Worm (Caenorhabditis elegans) whole organism, young adult: ENCODE results near the gene F59D12.2.

Experiments used
- B0336.3 ChIP-seq: fragments of 200-800 bp; sonication (Bioruptor generic); IDR thresholded peaks from 2 replicates; pipeline ENCODE4 v1.3.6; 2022; ENCODE audit warnings: missing genetic modification characterization, missing compliant biosample characterization
- F39B2.1 ChIP-seq: fragments of 200-800 bp; sonication (Bioruptor generic); IDR thresholded peaks from 2 replicates; pipeline ENCODE4 v1.3.6; 2022; ENCODE audit warnings: missing genetic modification reagents, missing genetic modification characterization, missing compliant biosample characterization
- F52B5.7 ChIP-seq: sonication (generic microtip); optimal IDR thresholded peaks from 2 replicates; lab custom pipeline; 2016; ENCODE audit warnings: mild to moderate bottlenecking, missing genetic modification characterization, missing compliant biosample characterization
- K12H6.12 ChIP-seq: fragments of 200-800 bp; sonication (Bioruptor generic); optimal IDR thresholded peaks from 2 replicates; lab custom pipeline; 2018; ENCODE audit warnings: mild to moderate bottlenecking, missing genetic modification characterization, missing compliant biosample characterization
- T07F8.4 ChIP-seq: sonication (generic microtip); optimal IDR thresholded peaks from 2 replicates; lab custom pipeline; 2016; ENCODE audit warnings: mild to moderate bottlenecking, missing genetic modification characterization, moderate library complexity, missing compliant biosample characterization
- ZK185.1 ChIP-seq: sonication (generic microtip); optimal IDR thresholded peaks from 2 replicates; lab custom pipeline; 2016; ENCODE audit warnings: mild to moderate bottlenecking, missing genetic modification characterization, missing compliant biosample characterization; ENCODE audit not compliant: poor library complexity, severe bottlenecking
- akir-1 ChIP-seq: fragments of 200-800 bp; sonication (Bioruptor generic); optimal IDR thresholded peaks from 2 replicates; lab custom pipeline; 2018; ENCODE audit warnings: mild to moderate bottlenecking, missing genetic modification characterization, moderate library complexity, missing compliant biosample characterization
- ama-1 ChIP-seq, 3 experiments: fragments of 150-350 bp in 1 of 3; sonication (generic microtip) in 2 of 3; optimal IDR thresholded peaks; 2 replicates each; lab custom pipeline; 2014 to 2018; ENCODE audit warnings: missing biosample characterization in 2 of 3, missing genetic modification characterization in 2 of 3, missing genetic modification reagents in 2 of 3
- aptf-2 ChIP-seq: fragments of 200-800 bp; sonication (Bioruptor generic); conservative IDR thresholded peaks from 2 replicates; pipeline ENCODE4 v1.3.6; 2022; ENCODE audit warnings: missing genetic modification reagents, missing genetic modification characterization, missing compliant biosample characterization
- atf-7 ChIP-seq: sonication (generic microtip); optimal IDR thresholded peaks from 2 replicates; lab custom pipeline; 2017; ENCODE audit warnings: mild to moderate bottlenecking, missing genetic modification characterization, missing compliant biosample characterization
- attf-3 ChIP-seq: fragments of 200-800 bp; sonication (Bioruptor generic); conservative IDR thresholded peaks from 2 replicates; pipeline ENCODE4 v1.3.6; 2022; ENCODE audit warnings: missing genetic modification reagents, missing genetic modification characterization, missing compliant biosample characterization
- attf-5 ChIP-seq: fragments of 200-800 bp; sonication (Bioruptor generic); optimal IDR thresholded peaks from 2 replicates; lab custom pipeline; 2018; ENCODE audit warnings: mild to moderate bottlenecking, missing genetic modification characterization, missing compliant biosample characterization
- ccch-3 ChIP-seq: fragments of 200-800 bp; sonication (Bioruptor generic); optimal IDR thresholded peaks from 2 replicates; lab custom pipeline; 2018; ENCODE audit warnings: mild to moderate bottlenecking, missing genetic modification characterization, missing compliant biosample characterization
- cebp-1 ChIP-seq, 2 experiments: fragments of 200-800 bp in 1 of 2; sonication (Bioruptor generic) in 1 of 2; sonication (generic microtip) in 1 of 2; IDR thresholded peaks in 1 of 2; optimal IDR thresholded peaks in 1 of 2; 2 replicates each; pipeline versions ENCODE4 v1.3.6 to Lab custom; 2017 to 2022; ENCODE audit warnings: missing compliant biosample characterization in 2 of 2, missing genetic modification characterization in 2 of 2, mild to moderate bottlenecking in 1 of 2, missing genetic modification reagents in 1 of 2, moderate library complexity in 1 of 2
- ceh-79 ChIP-seq: sonication (generic microtip); optimal IDR thresholded peaks from 2 replicates; lab custom pipeline; 2017; ENCODE audit warnings: mild to moderate bottlenecking, missing genetic modification characterization, missing compliant biosample characterization
- chd-7 ChIP-seq: sonication (generic microtip); optimal IDR thresholded peaks from 2 replicates; lab custom pipeline; 2016; ENCODE audit warnings: mild to moderate bottlenecking, missing genetic modification characterization, moderate library complexity, missing compliant biosample characterization
- die-1 ChIP-seq: sonication (generic microtip); optimal IDR thresholded peaks from 2 replicates; lab custom pipeline; 2016; ENCODE audit warnings: missing genotype, mild to moderate bottlenecking, missing genetic modification characterization, missing compliant biosample characterization
- dox-1 ChIP-seq: fragments of 200-800 bp; sonication (Bioruptor generic); IDR thresholded peaks from 2 replicates; pipeline ENCODE4 v1.3.6; 2022; ENCODE audit warnings: missing genetic modification reagents, missing genetic modification characterization, missing compliant biosample characterization
- efl-1 ChIP-seq: fragments of 150-350 bp; optimal IDR thresholded peaks from 2 replicates; lab custom pipeline; 2014; ENCODE audit warnings: missing biosample characterization, missing genetic modification reagents, missing genetic modification characterization
- ets-4 ChIP-seq: fragments of 200-800 bp; sonication (Bioruptor generic); optimal IDR thresholded peaks from 2 replicates; lab custom pipeline; 2018; ENCODE audit warnings: mild to moderate bottlenecking, missing genetic modification characterization, missing compliant biosample characterization
- fkh-3 ChIP-seq: sonication (generic microtip); optimal IDR thresholded peaks from 2 replicates; lab custom pipeline; 2016; ENCODE audit warnings: mild to moderate bottlenecking, missing genetic modification characterization, missing compliant biosample characterization
- gei-17 ChIP-seq: fragments of 200-800 bp; sonication (Bioruptor generic); optimal IDR thresholded peaks from 2 replicates; lab custom pipeline; 2018; ENCODE audit warnings: mild to moderate bottlenecking, missing genetic modification characterization, missing compliant biosample characterization
- hmg-20 ChIP-seq: fragments of 200-800 bp; sonication (Bioruptor generic); IDR thresholded peaks from 2 replicates; pipeline ENCODE4 v1.3.6; 2022; ENCODE audit warnings: missing genetic modification reagents, missing genetic modification characterization, missing compliant biosample characterization
- hrde-1 ChIP-seq: sonication (generic microtip); optimal IDR thresholded peaks from 2 replicates; lab custom pipeline; 2016; ENCODE audit warnings: missing genetic modification characterization, mild to moderate bottlenecking, missing compliant biosample characterization, moderate library complexity, missing genotype, missing genetic modification reagents, borderline replicate concordance
- lin-26 ChIP-seq: fragments of 200-800 bp; sonication (Bioruptor generic); IDR thresholded peaks from 2 replicates; pipeline ENCODE4 v1.3.6; 2022; ENCODE audit warnings: missing genetic modification reagents, missing genetic modification characterization, missing compliant biosample characterization
- lin-35 ChIP-seq, 3 experiments: fragments of 150-350 bp in 2 of 3; sonication (generic microtip) in 1 of 3; optimal IDR thresholded peaks; 2 replicates each; lab custom pipeline; 2014 to 2018; ENCODE audit warnings: missing biosample characterization in 3 of 3, missing genetic modification characterization in 3 of 3, missing genetic modification reagents in 3 of 3
- lin-40 ChIP-seq: sonication (generic microtip); optimal IDR thresholded peaks from 2 replicates; lab custom pipeline; 2016; ENCODE audit warnings: missing genetic modification characterization, mild to moderate bottlenecking, missing compliant biosample characterization, missing genotype, missing genetic modification reagents
- madf-10 ChIP-seq: sonication (generic microtip); optimal IDR thresholded peaks from 2 replicates; lab custom pipeline; 2016; ENCODE audit warnings: mild to moderate bottlenecking, missing genetic modification characterization, missing compliant biosample characterization
- madf-8 ChIP-seq: fragments of 200-800 bp; sonication (Bioruptor generic); conservative IDR thresholded peaks from 2 replicates; pipeline ENCODE4 v1.3.6; 2022; ENCODE audit warnings: missing genetic modification reagents, missing genetic modification characterization, missing compliant biosample characterization
- mes-4 ChIP-seq: sonication (generic microtip); optimal IDR thresholded peaks from 2 replicates; lab custom pipeline; 2016; ENCODE audit warnings: missing genotype, missing genetic modification characterization, missing compliant biosample characterization
- mxl-1 ChIP-seq: sonication (generic microtip); optimal IDR thresholded peaks from 2 replicates; lab custom pipeline; 2016; ENCODE audit warnings: missing genetic modification characterization, missing compliant biosample characterization
- nfya-1 ChIP-seq: sonication (generic microtip); optimal IDR thresholded peaks from 2 replicates; lab custom pipeline; 2017; ENCODE audit warnings: antibody characterized with exemption, missing compliant biosample characterization, missing genetic modification characterization, borderline replicate concordance; ENCODE audit not compliant: insufficient read depth
- nfyb-1 ChIP-seq: fragments of 200-800 bp; sonication (Bioruptor generic); IDR thresholded peaks from 2 replicates; pipeline ENCODE4 v1.3.6; 2022; ENCODE audit warnings: missing genetic modification reagents, missing genetic modification characterization, missing compliant biosample characterization
- nhr-80 ChIP-seq: sonication (generic microtip); optimal IDR thresholded peaks from 2 replicates; lab custom pipeline; 2016; ENCODE audit warnings: missing genetic modification characterization, missing compliant biosample characterization
- nhr-90 ChIP-seq: sonication (generic microtip); optimal IDR thresholded peaks from 2 replicates; lab custom pipeline; 2016; ENCODE audit warnings: missing genotype, mild to moderate bottlenecking, missing genetic modification characterization, missing compliant biosample characterization
- somi-1 ChIP-seq: fragments of 200-800 bp; sonication (Bioruptor generic); optimal IDR thresholded peaks from 2 replicates; lab custom pipeline; 2018; ENCODE audit warnings: mild to moderate bottlenecking, missing genetic modification characterization, missing compliant biosample characterization
- ztf-22 ChIP-seq: fragments of 200-800 bp; sonication (Bioruptor generic); optimal IDR thresholded peaks from 2 replicates; lab custom pipeline; 2018; ENCODE audit warnings: mild to moderate bottlenecking, missing genetic modification characterization, moderate library complexity, missing compliant biosample characterization
- ztf-26 ChIP-seq: sonication (generic microtip); optimal IDR thresholded peaks from 2 replicates; lab custom pipeline; 2017; ENCODE audit warnings: missing genetic modification characterization, missing compliant biosample characterization

F59D12.2 gene

DNA sequence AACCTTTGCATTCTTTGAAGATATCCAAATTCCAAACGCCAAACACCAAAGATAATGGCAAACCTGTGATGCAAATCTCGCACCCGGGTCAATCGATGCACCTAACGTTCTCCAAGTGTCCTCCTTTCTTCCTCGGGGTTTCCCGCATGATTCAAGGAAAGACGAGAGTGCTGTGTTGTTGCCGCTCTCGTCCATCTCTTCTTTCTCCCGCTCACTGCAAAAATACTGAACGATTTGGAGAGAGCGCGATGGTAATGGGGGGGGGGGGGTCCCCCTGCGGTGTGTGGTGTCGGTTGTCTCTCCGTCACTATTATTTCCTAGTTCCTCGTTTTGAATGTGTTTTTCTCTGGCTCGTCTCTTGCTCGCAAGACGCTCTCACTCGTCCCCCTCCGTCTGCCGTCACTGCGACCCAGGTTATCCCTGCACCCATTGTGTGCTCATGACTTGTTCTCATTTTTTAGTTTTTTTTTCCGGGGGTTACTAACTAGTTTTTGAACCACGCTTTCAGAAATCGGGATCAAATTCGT lies 31.9 kb upstream of the F59D12.2 start (continued):
- TF ChIP-seq F39B2.1 (no peak), akir-1 (no peak), hrde-1 (tag; lab: Kevin White, UChicago) (no peak), ccch-3 (no peak), mxl-1 (tag; lab: Kevin White, UChicago) (no peak), T07F8.4 (no peak), ama-1 (optimal IDR thresholded peaks at IDR 0.05; lab: Kevin White, UChicago) (no peak), ama-1 (GFP tag; optimal IDR thresholded peaks at IDR 0.05; lab: Kevin White, UChicago) (no peak), gei-17 (peak; percentile 70), efl-1 (GFP tag; lab: Kevin White, UChicago) (no peak), madf-8 (GFP tag; lab: Robert Waterston, UW) (no peak), ZK185.1 (tag; lab: Kevin White, UChicago) (peak; percentile 29), chd-7 (peak; percentile 89)

DNA sequence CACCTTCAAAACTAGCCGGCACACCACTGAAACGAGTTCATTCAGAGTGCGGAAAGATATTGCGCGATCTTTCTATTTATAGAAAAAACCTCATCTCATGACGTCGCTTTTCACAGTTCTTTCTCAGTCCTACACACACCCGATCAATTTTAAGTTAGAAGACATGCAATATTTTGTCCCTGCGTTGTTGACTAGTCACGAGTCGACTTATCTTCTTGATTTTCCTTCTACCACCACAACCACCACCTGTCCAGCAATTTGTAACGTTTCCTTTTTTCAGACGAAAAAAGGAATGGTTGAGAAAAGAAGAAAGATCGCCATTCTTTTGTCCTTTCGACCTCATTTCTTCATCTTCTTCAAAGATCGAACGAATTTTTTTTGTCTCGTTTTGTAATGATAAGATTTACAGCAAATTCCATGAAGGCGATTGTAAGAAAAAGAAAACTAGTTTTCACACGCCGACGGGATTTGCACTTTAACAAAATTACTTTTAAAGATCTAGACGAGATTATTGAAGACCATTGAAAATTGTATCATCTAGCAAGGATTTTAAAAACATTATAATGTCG lies 30.7 kb upstream of the F59D12.2 start:
- TF ChIP-seq die-1 (peak; percentile 21), cebp-1 (GFP tag; IDR thresholded peaks at IDR 0.05; lab: Robert Waterston, UW) (no peak), cebp-1 (tag; optimal IDR thresholded peaks at IDR 0.05; lab: Kevin White, UChicago) (peak; percentile 9), somi-1 (peak; percentile 67), lin-40 (tag; lab: Kevin White, UChicago) (peak; percentile 82), ztf-26 (tag; lab: Kevin White, UChicago) (peak; percentile 72), T07F8.4 (no peak), attf-3 (GFP tag; lab: Robert Waterston, UW) (no peak)

DNA sequence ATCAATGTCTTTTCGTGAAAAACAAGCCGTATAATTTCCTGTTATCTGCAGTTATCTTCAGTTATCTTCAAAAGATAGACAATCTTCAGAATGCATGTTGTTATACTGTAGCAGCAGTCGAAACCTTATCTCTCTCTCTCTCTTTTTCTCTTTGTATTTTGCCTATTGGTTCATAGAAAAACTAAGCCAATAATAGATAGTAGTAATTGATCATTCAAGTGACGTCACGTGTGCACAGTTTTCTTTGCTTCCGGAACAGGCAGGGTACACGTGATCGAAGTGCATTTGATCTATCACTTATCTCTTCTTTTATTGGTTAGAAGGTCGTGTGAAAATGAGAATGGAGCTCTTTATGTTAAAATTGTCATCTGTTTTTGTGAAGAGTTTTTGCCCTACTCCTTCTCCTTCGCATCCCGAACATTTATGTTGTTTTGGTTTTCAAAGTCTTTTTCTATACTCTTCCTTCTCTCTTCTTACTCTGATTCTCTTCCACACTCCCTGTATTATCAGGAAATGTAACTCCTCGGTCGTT lies 29.1 kb upstream of the F59D12.2 start:
- TF ChIP-seq nhr-80 (tag; lab: Kevin White, UChicago) (peak; percentile 45), ztf-22 (peak; percentile 18), cebp-1 (GFP tag; IDR thresholded peaks at IDR 0.05; lab: Robert Waterston, UW) (no peak), cebp-1 (tag; optimal IDR thresholded peaks at IDR 0.05; lab: Kevin White, UChicago) (peak; percentile 3), lin-40 (tag; lab: Kevin White, UChicago) (peak; percentile 39), ets-4 (peak; percentile 17), nfyb-1 (GFP tag; lab: Robert Waterston, UW) (peak; percentile 49; the same call in 1 of the 2 replicates), T07F8.4 (no peak), attf-5 (no peak), ceh-79 (tag; lab: Kevin White, UChicago) (no peak), F52B5.7 (tag; lab: Kevin White, UChicago) (no peak), dox-1 (GFP tag; lab: Robert Waterston, UW) (0 out of 2 replicates have a peak, but pooled peaks have one; percentile 23), lin-35 (GFP tag; optimal IDR thresholded peaks at IDR 0.05; lab: Kevin White, UChicago) (no peak), K12H6.12 (tag; lab: Kevin White, UChicago) (peak; percentile 25), atf-7 (peak; percentile 76), madf-10 (tag; lab: Kevin White, UChicago) (no peak), nhr-90 (tag; lab: Kevin White, UChicago) (no peak)

DNA sequence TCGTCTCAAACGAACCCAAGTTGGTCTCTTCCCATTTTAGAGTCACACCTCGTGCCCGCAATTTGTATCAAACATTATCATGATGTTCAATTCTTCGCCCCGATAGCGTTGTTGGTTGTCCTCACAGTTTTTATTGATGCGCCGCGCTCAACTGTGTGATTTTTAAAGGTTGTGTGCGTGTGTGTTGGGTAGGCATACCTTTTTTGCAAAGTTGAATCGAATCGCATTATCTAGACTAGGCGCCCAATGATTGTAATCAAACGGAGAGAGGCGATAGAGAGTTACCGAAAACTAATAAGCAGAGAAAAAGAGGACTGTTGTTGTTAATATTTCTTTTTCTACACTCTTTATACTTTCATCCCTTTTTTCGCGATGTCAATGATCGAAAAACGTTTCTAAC lies 24.7 kb upstream of the F59D12.2 start:
- peak; percentile 20 for TF ChIP-seq somi-1
- TF ChIP-seq lin-26 (GFP tag; lab: Robert Waterston, UW), result peak; percentile 37; the same call in 1 of the 2 replicates
- no peak for TF ChIP-seq aptf-2 (GFP tag; lab: Robert Waterston, UW)
- no peak for TF ChIP-seq nfya-1 (tag; lab: Kevin White, UChicago)
- TF ChIP-seq hrde-1 (tag; lab: Kevin White, UChicago), result no peak
- peak; percentile 18 for TF ChIP-seq atf-7
- no peak for TF ChIP-seq mes-4 (tag; lab: Kevin White, UChicago)
- no peak for TF ChIP-seq hmg-20 (GFP tag; lab: Robert Waterston, UW)
- peak; percentile 73 for TF ChIP-seq nhr-80 (tag; lab: Kevin White, UChicago)
- TF ChIP-seq B0336.3 (GFP tag; lab: Robert Waterston, UW), result 0 out of 2 replicates have a peak, but pooled peaks have one; percentile 31
- no peak for TF ChIP-seq fkh-3 (tag; lab: Kevin White, UChicago)
- TF ChIP-seq lin-40 (tag; lab: Kevin White, UChicago), result peak; percentile 39
- no peak for TF ChIP-seq F39B2.1
